Worm (Caenorhabditis elegans) whole organism, mixed stage, embryonic: ENCODE measurements around the gene maph-9.

Source experiments
- ceh-43 ChIP-seq: fragments of 200-800 bp; sonication (Bioruptor generic); optimal IDR thresholded peaks from 2 replicates; lab custom pipeline; 2018; ENCODE audit warnings: mild to moderate bottlenecking, missing genetic modification characterization, moderate library complexity, missing compliant biosample characterization
- ces-1 ChIP-seq: fragments of 150-350 bp; optimal IDR thresholded peaks from 2 replicates; lab custom pipeline; 2014; ENCODE audit warnings: missing biosample characterization, missing genetic modification reagents, missing genetic modification characterization
- cnd-1 ChIP-seq: fragments of 200-800 bp; sonication (Bioruptor generic); optimal IDR thresholded peaks from 2 replicates; lab custom pipeline; 2018; ENCODE audit warnings: mild to moderate bottlenecking, missing genetic modification characterization, missing compliant biosample characterization
- drap-1 ChIP-seq: fragments of 200-800 bp; sonication (Bioruptor generic); optimal IDR thresholded peaks from 3 replicates; lab custom pipeline; 2018; ENCODE audit warnings: mild to moderate bottlenecking, missing genetic modification characterization, missing compliant biosample characterization
- elt-3 ChIP-seq: fragments of 150-350 bp; optimal IDR thresholded peaks from 2 replicates; lab custom pipeline; 2014; ENCODE audit warnings: missing biosample characterization, missing genetic modification characterization
- lin-13 ChIP-seq: fragments of 150-350 bp; optimal IDR thresholded peaks from 2 replicates; lab custom pipeline; 2014; ENCODE audit warnings: missing biosample characterization, missing genetic modification characterization
- lsy-2 ChIP-seq: fragments of 150-350 bp; optimal IDR thresholded peaks from 2 replicates; lab custom pipeline; 2014; ENCODE audit warnings: missing biosample characterization, missing genetic modification characterization
- pha-4 ChIP-seq: fragments of 150-350 bp; optimal IDR thresholded peaks from 2 replicates; lab custom pipeline; 2018; ENCODE audit warnings: missing biosample characterization, missing genetic modification reagents, missing genetic modification characterization
- tbx-8 ChIP-seq: fragments of 200-800 bp; sonication (Bioruptor generic); optimal IDR thresholded peaks from 2 replicates; lab custom pipeline; 2018; ENCODE audit warnings: mild to moderate bottlenecking, missing genetic modification characterization, moderate library complexity, missing compliant biosample characterization
- unc-39 ChIP-seq: fragments of 150-350 bp; optimal IDR thresholded peaks from 2 replicates; lab custom pipeline; 2014; ENCODE audit warnings: missing biosample characterization, missing genetic modification characterization
- unc-62 ChIP-seq: fragments of 150-350 bp; optimal IDR thresholded peaks from 2 replicates; lab custom pipeline; 2014; ENCODE audit warnings: missing biosample characterization, missing genetic modification reagents, missing genetic modification characterization

ce11 chrIV:7186756-7187155 lies 30.3 kb downstream of the maph-9 start, which contains the start of gene str-249:
- no peak for TF ChIP-seq pha-4
- TF ChIP-seq drap-1: no peak
- TF ChIP-seq elt-3 (tag; lab: Kevin White, UChicago): no peak
- TF ChIP-seq unc-39 (tag; lab: Kevin White, UChicago): no peak
- no peak for TF ChIP-seq unc-62 (GFP tag; lab: Kevin White, UChicago)
- no peak for TF ChIP-seq ces-1 (GFP tag; lab: Kevin White, UChicago)
- no peak for TF ChIP-seq ceh-43 (GFP tag; lab: Kevin White, UChicago)
- no peak for TF ChIP-seq tbx-8
- TF ChIP-seq cnd-1 (tag; lab: Kevin White, UChicago): no peak
- no peak for TF ChIP-seq lsy-2 (tag; lab: Kevin White, UChicago)
- no peak for TF ChIP-seq lin-13 (tag; lab: Kevin White, UChicago)
